Fruit fly (Drosophila melanogaster): ENCODE data around the gene mtrm.

Gene mtrm

DNA sequence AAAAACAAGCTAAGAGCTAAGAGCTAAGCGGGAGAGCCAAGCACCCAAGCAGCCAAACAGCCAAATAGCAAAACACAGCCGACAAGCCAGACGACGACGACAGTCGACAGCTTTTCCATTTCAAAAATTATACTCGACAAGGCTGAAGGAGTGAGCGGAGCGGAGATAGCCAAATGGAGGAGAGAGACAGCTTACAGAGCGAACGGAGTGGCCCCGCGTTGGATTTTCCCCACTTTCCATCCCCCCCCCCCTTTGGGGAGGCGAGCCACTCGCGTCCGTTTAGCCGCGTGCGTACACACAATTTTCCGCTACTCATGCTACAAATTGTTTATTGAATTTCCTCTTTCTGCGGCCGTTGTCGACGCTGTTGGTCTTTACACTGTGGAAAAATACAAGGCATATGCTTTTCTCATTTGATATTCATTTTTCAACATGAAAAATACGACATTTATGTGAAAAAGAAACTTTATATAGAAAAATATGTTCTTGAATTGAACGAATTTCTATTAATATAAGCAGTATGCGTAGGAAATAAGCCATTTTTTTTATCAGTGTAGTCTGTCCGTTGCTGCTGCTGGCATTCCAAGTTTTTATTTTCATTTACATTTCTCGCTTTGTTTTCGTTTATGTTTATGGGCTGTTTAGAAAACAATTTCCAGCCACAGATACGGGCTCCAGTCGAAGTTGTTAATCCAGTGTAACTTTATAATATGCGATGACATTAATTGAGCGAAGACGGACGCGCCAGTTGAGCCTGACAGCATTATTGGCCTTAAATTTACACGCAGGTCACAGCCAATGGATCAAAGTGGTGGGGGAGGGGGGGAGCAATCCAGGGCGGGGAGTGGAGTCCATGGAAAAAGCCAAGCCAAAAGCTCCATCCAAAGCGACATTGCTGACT is 45.3 kb downstream of the mtrm start (continued):
- TF ChIP-seq jigr1 (GFP tag; IDR thresholded peaks at IDR 0.05) (peak; percentile 96), lbe (GFP tag; optimal IDR thresholded peaks at IDR 0.05) (peak; percentile 63), croc (GFP tag; conservative IDR thresholded peaks at IDR 0.05) (peak; percentile 98), Fer3 (tag; optimal IDR thresholded peaks at IDR 0.05) (peak; percentile 98), Hsf (GFP tag; optimal IDR thresholded peaks at IDR 0.05) (peak; percentile 98), CG13624 (GFP tag; optimal IDR thresholded peaks at IDR 0.05) (peak; percentile 98), CG31441 (GFP tag; IDR thresholded peaks at IDR 0.05) (peak; percentile 99), Taf1 (GFP tag; IDR thresholded peaks at IDR 0.05) (peak; percentile 92), Sox102F (GFP tag; optimal IDR thresholded peaks at IDR 0.05) (peak; percentile 100), CrebB (tag; optimal IDR thresholded peaks at IDR 0.05) (peak; percentile 98), CG7928 (GFP tag; optimal IDR thresholded peaks at IDR 0.05) (peak; percentile 75), Blimp-1 (GFP tag; optimal IDR thresholded peaks at IDR 0.05) (peak; percentile 99), sima (GFP tag; optimal IDR thresholded peaks at IDR 0.05) (peak; percentile 94), CG15073 (GFP tag; optimal IDR thresholded peaks at IDR 0.05) (peak; percentile 85), CG7372 (GFP tag; IDR thresholded peaks at IDR 0.05) (peak; percentile 96), tin (GFP tag; optimal IDR thresholded peaks at IDR 0.05) (peak; percentile 99), CG10959 (GFP tag; IDR thresholded peaks at IDR 0.05) (peak; percentile 97), hbn (GFP tag; IDR thresholded peaks at IDR 0.05; ENCODE audit: partially characterized antibody) (no peak), pita (GFP tag; optimal IDR thresholded peaks at IDR 0.05) (no peak), bab2 (GFP tag; optimal IDR thresholded peaks at IDR 0.05) (peak; percentile 98), CG17612 (GFP tag; IDR thresholded peaks at IDR 0.05) (peak; percentile 93), E2f1 (GFP tag; IDR thresholded peaks at IDR 0.05) (peak; percentile 98), Opbp (GFP tag; IDR thresholded peaks at IDR 0.05; ENCODE audit: partially characterized antibody) (peak; percentile 56; the same call in 2 of the 3 replicates), az2 (GFP tag; optimal IDR thresholded peaks at IDR 0.05) (peak; percentile 99), sug (tag; optimal IDR thresholded peaks at IDR 0.05) (peak; percentile 95), vnd (GFP tag; IDR thresholded peaks at IDR 0.05; ENCODE audit: partially characterized antibody) (no peak), nau (GFP tag; optimal IDR thresholded peaks at IDR 0.05) (peak; percentile 98), TFAM (GFP tag; optimal IDR thresholded peaks at IDR 0.05) (peak; percentile 95), corto (GFP tag; optimal IDR thresholded peaks at IDR 0.05) (peak; percentile 35), CG43689 (GFP tag; IDR thresholded peaks at IDR 0.05) (peak; percentile 95), CG13123 (GFP tag; optimal IDR thresholded peaks at IDR 0.05) (peak; percentile 97), cad (GFP tag; optimal IDR thresholded peaks at IDR 0.05) (no peak), crc (GFP tag; optimal IDR thresholded peaks at IDR 0.05) (peak; percentile 97), CG6175 (GFP tag; IDR thresholded peaks at IDR 0.05) (peak; percentile 91), peb (GFP tag; IDR thresholded peaks at IDR 0.05) (peak; percentile 97), D19B (GFP tag; optimal IDR thresholded peaks at IDR 0.05) (peak; percentile 88), Dek (tag; optimal IDR thresholded peaks at IDR 0.05) (peak; percentile 98), CG10543 (GFP tag; optimal IDR thresholded peaks at IDR 0.05) (peak; percentile 95), CG12155 (GFP tag; optimal IDR thresholded peaks at IDR 0.05) (peak; percentile 97), Dp (GFP tag; optimal IDR thresholded peaks at IDR 0.05) (peak; percentile 24), CG16779 (GFP tag; IDR thresholded peaks at IDR 0.05) (peak; percentile 78), Atf3 (GFP tag; optimal IDR thresholded peaks at IDR 0.05) (peak; percentile 97), CG18011 (GFP tag; optimal IDR thresholded peaks at IDR 0.05) (peak; percentile 89), cas (GFP tag; IDR thresholded peaks at IDR 0.05) (peak; percentile 88), usp (GFP tag; optimal IDR thresholded peaks at IDR 0.05) (no peak), sens-2 (GFP tag; IDR thresholded peaks at IDR 0.05) (peak; percentile 97), CG32767 (GFP tag; IDR thresholded peaks at IDR 0.05) (peak; percentile 98), Dbx (GFP tag; IDR thresholded peaks at IDR 0.05) (peak; percentile 97), CG14710 (tag; optimal IDR thresholded peaks at IDR 0.05) (peak; percentile 98)
